Worm (Caenorhabditis elegans) whole organism, L4 larva: ENCODE results near the gene C55A6.10.
A peak's percentile ranks its signal among the peaks of the same experiment; 100 is the strongest.

Experiments
- D1046.2 ChIP-seq: fragments of 200-800 bp; sonication (Bioruptor generic); IDR thresholded peaks from 2 replicates; pipeline ENCODE4 v1.3.6; 2022; ENCODE audit warnings: missing genetic modification characterization, missing compliant biosample characterization
- F37D6.2 ChIP-seq: sonication (generic microtip); optimal IDR thresholded peaks from 2 replicates; lab custom pipeline; 2016; ENCODE audit warnings: mild to moderate bottlenecking, missing genetic modification characterization, missing compliant biosample characterization
- Y48G9A.11 ChIP-seq: fragments of 200-800 bp; sonication (Bioruptor generic); IDR thresholded peaks from 2 replicates; pipeline ENCODE4 v1.3.6; 2022; ENCODE audit warnings: missing genetic modification reagents, missing genetic modification characterization, missing compliant biosample characterization
- ZK337.2 ChIP-seq: fragments of 200-800 bp; sonication (Bioruptor generic); IDR thresholded peaks from 2 replicates; pipeline ENCODE4 v1.3.6; 2022; ENCODE audit warnings: missing genetic modification reagents, missing genetic modification characterization, missing compliant biosample characterization
- aha-1 ChIP-seq: fragments of 150-350 bp; peaks from one replicate; lab custom pipeline; 2014; ENCODE audit warnings: missing biosample characterization, missing genetic modification characterization
- ama-1 ChIP-seq: fragments of 150-350 bp; optimal IDR thresholded peaks from 2 replicates; lab custom pipeline; 2014; ENCODE audit warnings: inconsistent platforms, mixed read lengths
- attf-4 ChIP-seq: sonication (generic microtip); optimal IDR thresholded peaks from 3 replicates; lab custom pipeline; 2017; ENCODE audit warnings: missing biosample characterization, missing genetic modification characterization
- ces-1 ChIP-seq: fragments of 150-350 bp; sonication (generic microtip); optimal IDR thresholded peaks from 4 replicates; lab custom pipeline; 2014; ENCODE audit warnings: missing biosample characterization, missing genetic modification reagents, missing genetic modification characterization
- ctbp-1 ChIP-seq: fragments of 200-800 bp; sonication (Bioruptor generic); IDR thresholded peaks from 2 replicates; pipeline ENCODE4 v1.3.6; 2022; ENCODE audit warnings: missing genetic modification reagents, missing genetic modification characterization, missing compliant biosample characterization
- daf-16 ChIP-seq, 3 experiments: sonication (generic microtip); optimal IDR thresholded peaks; 2 replicates each; lab custom pipeline; 2016 to 2017; ENCODE audit warnings: missing genetic modification characterization in 3 of 3, missing genetic modification reagents in 3 of 3, mild to moderate bottlenecking in 2 of 3, missing compliant biosample characterization in 2 of 3, missing biosample characterization in 1 of 3, moderate library complexity in 1 of 3
- dmd-6 ChIP-seq: fragments of 200-800 bp; sonication (Bioruptor generic); IDR thresholded peaks from 2 replicates; pipeline ENCODE4 v1.3.6; 2022; ENCODE audit warnings: missing genetic modification reagents, missing genetic modification characterization, missing compliant biosample characterization
- dmd-8 ChIP-seq: fragments of 200-800 bp; sonication (Bioruptor generic); IDR thresholded peaks from 2 replicates; pipeline ENCODE4 v1.3.6; 2022; ENCODE audit warnings: missing genetic modification characterization, missing compliant biosample characterization
- dpl-1 ChIP-seq: fragments of 150-350 bp; optimal IDR thresholded peaks from 2 replicates; lab custom pipeline; 2014; ENCODE audit warnings: missing biosample characterization, missing genetic modification reagents, missing genetic modification characterization
- dve-1 ChIP-seq: sonication (generic microtip); optimal IDR thresholded peaks from 2 replicates; lab custom pipeline; 2017; ENCODE audit warnings: antibody characterized with exemption, mild to moderate bottlenecking, missing genetic modification characterization, missing compliant biosample characterization; ENCODE audit not compliant: insufficient read depth
- fkh-10 ChIP-seq: fragments of 150-350 bp; optimal IDR thresholded peaks from 2 replicates; lab custom pipeline; 2014; ENCODE audit warnings: missing biosample characterization, missing genetic modification reagents, missing genetic modification characterization
- fos-1 ChIP-seq: fragments of 150-350 bp; optimal IDR thresholded peaks from 2 replicates; lab custom pipeline; 2014; ENCODE audit warnings: missing biosample characterization, missing genetic modification characterization
- hif-1 ChIP-seq, 2 experiments: sonication (generic microtip); optimal IDR thresholded peaks; 2 replicates each; lab custom pipeline; 2016 to 2017; ENCODE audit warnings: missing compliant biosample characterization in 2 of 2, missing genetic modification characterization in 2 of 2, missing genetic modification reagents in 2 of 2, missing genotype in 2 of 2, mild to moderate bottlenecking in 1 of 2
- hlh-11 ChIP-seq: fragments of 200-800 bp; sonication (Bioruptor generic); optimal IDR thresholded peaks from 2 replicates; lab custom pipeline; 2018; ENCODE audit warnings: mild to moderate bottlenecking, missing genetic modification characterization, missing compliant biosample characterization
- hlh-30 ChIP-seq: sonication (generic microtip); optimal IDR thresholded peaks from 2 replicates; lab custom pipeline; 2017; ENCODE audit warnings: antibody characterized with exemption, mild to moderate bottlenecking, missing genetic modification characterization, missing compliant biosample characterization; ENCODE audit not compliant: insufficient read depth
- hmg-1.1 ChIP-seq: fragments of 200-800 bp; sonication (Bioruptor generic); IDR thresholded peaks from 2 replicates; pipeline ENCODE4 v1.3.6; 2022; ENCODE audit warnings: missing genetic modification reagents, missing genetic modification characterization, missing compliant biosample characterization
- jun-1 ChIP-seq: fragments of 150-350 bp; optimal IDR thresholded peaks from 2 replicates; lab custom pipeline; 2014; ENCODE audit warnings: missing biosample characterization, missing genetic modification reagents, missing genetic modification characterization
- lin-1 ChIP-seq: fragments of 200-800 bp; sonication (Bioruptor generic); IDR thresholded peaks from 2 replicates; pipeline ENCODE4 v1.3.6; 2022; ENCODE audit warnings: missing genetic modification reagents, missing genetic modification characterization, missing compliant biosample characterization
- lsy-2 ChIP-seq, 2 experiments: fragments of 150-350 bp in 1 of 2; sonication (generic microtip) in 1 of 2; optimal IDR thresholded peaks; 2 replicates each; lab custom pipeline; 2014 to 2017; ENCODE audit warnings: missing biosample characterization in 2 of 2, missing genetic modification characterization in 2 of 2
- mdl-1 ChIP-seq, 2 experiments: fragments of 150-350 bp in 1 of 2; sonication (generic microtip) in 1 of 2; optimal IDR thresholded peaks; 2 replicates each; lab custom pipeline; 2014 to 2017; ENCODE audit warnings: missing biosample characterization in 2 of 2, missing genetic modification characterization in 2 of 2
- mep-1 ChIP-seq: fragments of 150-350 bp; sonication (generic microtip); optimal IDR thresholded peaks from 3 replicates; lab custom pipeline; 2014; ENCODE audit warnings: missing biosample characterization, missing genetic modification characterization
- mes-2 ChIP-seq: sonication (generic microtip); optimal IDR thresholded peaks from 2 replicates; lab custom pipeline; 2016; ENCODE audit warnings: missing genotype, mild to moderate bottlenecking, missing genetic modification characterization, missing compliant biosample characterization; ENCODE audit not compliant: poor library complexity, severe bottlenecking
- mxl-3 ChIP-seq: fragments of 200-800 bp; sonication (Bioruptor generic); optimal IDR thresholded peaks from 2 replicates; lab custom pipeline; 2018; ENCODE audit warnings: mild to moderate bottlenecking, missing genetic modification characterization, missing compliant biosample characterization
- nhr-102 ChIP-seq: sonication (generic microtip); optimal IDR thresholded peaks from 2 replicates; lab custom pipeline; 2016; ENCODE audit warnings: mild to moderate bottlenecking, missing genetic modification characterization, moderate library complexity, missing compliant biosample characterization
- nhr-11 ChIP-seq: fragments of 150-350 bp; optimal IDR thresholded peaks from 2 replicates; lab custom pipeline; 2014; ENCODE audit warnings: missing biosample characterization, missing genetic modification characterization
- nhr-25 ChIP-seq: sonication (generic microtip); optimal IDR thresholded peaks from 2 replicates; lab custom pipeline; 2017; ENCODE audit warnings: missing genetic modification characterization, mild to moderate bottlenecking, missing compliant biosample characterization, antibody characterized with exemption, moderate library complexity, borderline replicate concordance; ENCODE audit not compliant: insufficient read depth
- nhr-28 ChIP-seq: fragments of 150-350 bp; optimal IDR thresholded peaks from 2 replicates; lab custom pipeline; 2014; ENCODE audit warnings: missing biosample characterization, missing genetic modification characterization
- nhr-42 ChIP-seq: fragments of 200-800 bp; sonication (Bioruptor generic); IDR thresholded peaks from 2 replicates; pipeline ENCODE4 v1.3.6; 2022; ENCODE audit warnings: missing genetic modification characterization, missing compliant biosample characterization
- nhr-48 ChIP-seq: sonication (generic microtip); optimal IDR thresholded peaks from 2 replicates; lab custom pipeline; 2016; ENCODE audit warnings: mild to moderate bottlenecking, missing genetic modification characterization, missing compliant biosample characterization
- nhr-6 ChIP-seq: fragments of 150-350 bp; optimal IDR thresholded peaks from 2 replicates; lab custom pipeline; 2014; ENCODE audit warnings: missing biosample characterization, missing genetic modification characterization
- pqm-1 ChIP-seq: sonication (generic microtip); optimal IDR thresholded peaks from 2 replicates; lab custom pipeline; 2017; ENCODE audit warnings: missing biosample characterization, missing genetic modification characterization
- rbr-2 ChIP-seq: sonication (generic microtip); optimal IDR thresholded peaks from 2 replicates; lab custom pipeline; 2016; ENCODE audit warnings: missing genotype, missing genetic modification characterization, missing compliant biosample characterization
- saeg-2 ChIP-seq: fragments of 200-800 bp; sonication (Bioruptor generic); IDR thresholded peaks from 2 replicates; pipeline ENCODE4 v1.3.6; 2022; ENCODE audit warnings: missing genetic modification reagents, missing genetic modification characterization, missing compliant biosample characterization
- sdz-12 ChIP-seq: fragments of 200-800 bp; sonication (Bioruptor generic); optimal IDR thresholded peaks from 2 replicates; lab custom pipeline; 2018; ENCODE audit warnings: mild to moderate bottlenecking, missing genetic modification characterization, missing compliant biosample characterization
- set-16 ChIP-seq: fragments of 200-800 bp; sonication (Bioruptor generic); IDR thresholded peaks from 2 replicates; pipeline ENCODE4 v1.3.6; 2022; ENCODE audit warnings: missing genetic modification reagents, missing genetic modification characterization, missing compliant biosample characterization
- snpc-4 ChIP-seq: fragments of 150-350 bp; optimal IDR thresholded peaks from 2 replicates; lab custom pipeline; 2014; ENCODE audit warnings: missing biosample characterization, missing genetic modification characterization
- spr-1 ChIP-seq: sonication (generic microtip); optimal IDR thresholded peaks from 2 replicates; lab custom pipeline; 2016; ENCODE audit warnings: mild to moderate bottlenecking, missing genetic modification characterization, missing compliant biosample characterization
- spr-3 ChIP-seq: fragments of 200-800 bp; sonication (Bioruptor generic); optimal IDR thresholded peaks from 2 replicates; lab custom pipeline; 2018; ENCODE audit warnings: mild to moderate bottlenecking, missing genetic modification characterization, missing compliant biosample characterization
- zfp-2 ChIP-seq: sonication (generic microtip); optimal IDR thresholded peaks from 2 replicates; lab custom pipeline; 2016; ENCODE audit warnings: mild to moderate bottlenecking, missing genetic modification characterization, missing compliant biosample characterization
- ztf-7 ChIP-seq: fragments of 150-350 bp; optimal IDR thresholded peaks from 2 replicates; lab custom pipeline; 2014; ENCODE audit warnings: missing biosample characterization, missing genetic modification characterization

C55A6.10 gene

ce11 chrV:11545227-11545626 lies 40.1 kb downstream of the C55A6.10 start, which contains the start of gene F38B7.10:
TSS of gene F38B7.10 (plus strand) at chrV:11545527.
- TF ChIP-seq jun-1 (tag; lab: Kevin White, UChicago), result no peak
- peak; percentile 49 for TF ChIP-seq aha-1 (tag; lab: Kevin White, UChicago)
- TF ChIP-seq ZK337.2, result no peak
- no peak for TF ChIP-seq nhr-25

ce11 chrV:11546795-11547194 lies 41.6 kb downstream of the C55A6.10 start, which contains the start of gene F38B7.11:
TSS of gene F38B7.11 (plus strand) at chrV:11547095.
- TF ChIP-seq fos-1 (no peak), mdl-1 (tag; optimal IDR thresholded peaks at IDR 0.05; lab: Kevin White, UChicago) (no peak), mep-1 (tag; lab: Kevin White, UChicago) (no peak), dve-1 (tag; lab: Kevin White, UChicago) (no peak), nhr-42 (no peak), pqm-1 (tag; lab: Kevin White, UChicago) (no peak), D1046.2 (GFP tag; lab: Robert Waterston, UW) (no peak), Y48G9A.11 (GFP tag; lab: Robert Waterston, UW) (no peak), daf-16 (GFP tag; optimal IDR thresholded peaks at IDR 0.05; lab: Kevin White, UChicago) (no peak), daf-16 (tag; optimal IDR thresholded peaks at IDR 0.05; lab: Kevin White, UChicago) (no peak), lsy-2 (tag; optimal IDR thresholded peaks at IDR 0.05; lab: Kevin White, UChicago) (no peak), hif-1 (tag; optimal IDR thresholded peaks at IDR 0.05; lab: Kevin White, UChicago) (no peak), ces-1 (GFP tag; lab: Kevin White, UChicago) (no peak), lin-1 (no peak), rbr-2 (tag; lab: Kevin White, UChicago) (no peak), spr-1 (tag; lab: Kevin White, UChicago) (no peak)
- TF ChIP-seq, all 104 proteins: peak for 0

- TF ChIP-seq snpc-4 (tag; lab: Kevin White, UChicago) (no peak), lsy-2 (tag; optimal IDR thresholded peaks at IDR 0.05; lab: Kevin White, UChicago) (peak in 1 of 2 experiments; percentile 61), mes-2 (peak; percentile 46), ctbp-1 (GFP tag; lab: Robert Waterston, UW) (0 out of 2 replicates have a peak, but pooled peaks have one; percentile 44), saeg-2 (GFP tag; lab: Robert Waterston, UW) (no peak), Y48G9A.11 (GFP tag; lab: Robert Waterston, UW) (no peak), rbr-2 (tag; lab: Kevin White, UChicago) (peak; percentile 61), hmg-1.1 (GFP tag; lab: Robert Waterston, UW) (peak; percentile 41; the same call in 1 of the 2 replicates), hlh-11 (tag; lab: Kevin White, UChicago) (peak; percentile 85), pqm-1 (tag; lab: Kevin White, UChicago) (peak; percentile 66), nhr-11 (tag; lab: Kevin White, UChicago) (peak; percentile 60), D1046.2 (GFP tag; lab: Robert Waterston, UW) (no peak), dmd-8 (GFP tag; lab: Robert Waterston, UW) (no peak), attf-4 (no peak), nhr-6 (tag; lab: Kevin White, UChicago) (peak; percentile 27), spr-3 (no peak), hlh-30 (tag; lab: Kevin White, UChicago) (peak; percentile 93), nhr-102 (tag; lab: Kevin White, UChicago) (no peak), F37D6.2 (tag; lab: Kevin White, UChicago) (no peak), ztf-7 (tag; lab: Kevin White, UChicago) (peak; percentile 7), dpl-1 (GFP tag; lab: Kevin White, UChicago) (peak; percentile 27), nhr-28 (tag; lab: Kevin White, UChicago) (peak; percentile 73), daf-16 (GFP tag; optimal IDR thresholded peaks at IDR 0.05; lab: Kevin White, UChicago) (no peak), daf-16 (tag; optimal IDR thresholded peaks at IDR 0.05; lab: Kevin White, UChicago) (peak; percentile 85), mdl-1 (tag; optimal IDR thresholded peaks at IDR 0.05; lab: Kevin White, UChicago) (peak; percentile 66 to 91), dmd-6 (GFP tag; lab: Robert Waterston, UW) (peak; percentile 55), fkh-10 (GFP tag; lab: Kevin White, UChicago) (no peak), sdz-12 (GFP tag; lab: Kevin White, UChicago) (no peak), nhr-48 (tag; lab: Kevin White, UChicago) (peak; percentile 17), dve-1 (tag; lab: Kevin White, UChicago) (peak; percentile 83), ama-1 (peak; percentile 26), aha-1 (tag; lab: Kevin White, UChicago) (no peak), zfp-2 (tag; lab: Kevin White, UChicago) (no peak), mxl-3 (peak; percentile 63), set-16 (GFP tag; lab: Robert Waterston, UW) (no peak)
These were observed 43.8 kb downstream of the C55A6.10 start, which contains the start of the genes F38B7.17 and F38B7.3 for ce11 chrV:11548914-11549406. TSS of gene F38B7.17 (minus strand) at chrV:11548964. TSS of gene F38B7.3 (plus strand) at chrV:11549107.
